Worm (Caenorhabditis elegans): ENCODE results near the gene srh-72.

- TF ChIP-seq cog-1 (tag; optimal IDR thresholded peaks at IDR 0.05) (no peak), ztf-29 (GFP tag; IDR thresholded peaks at IDR 0.05) (no peak), klf-2 (GFP tag; conservative IDR thresholded peaks at IDR 0.05) (no peak)
These were observed 38.7 kb upstream of the srh-72 start, which contains the start of gene irld-36 for ce11 chrII:1679081-1679480.

Data from whole organism, midembryonic.